Fruit fly (Drosophila melanogaster) whole organism: ENCODE results near the gene ppk27.

ENCODE experiments used
- CG8478 ChIP-seq: fragments of >200 bp; optimal IDR thresholded peaks from 2 replicates; lab custom pipeline; 2018; ENCODE audit warnings: inconsistent platforms
- Dll ChIP-seq: fragments of >200 bp; optimal IDR thresholded peaks from 2 replicates; lab custom pipeline; 2017
- EcR ChIP-seq, 2 experiments: fragments of >200 bp; optimal IDR thresholded peaks; 2 replicates each; lab custom pipeline; 2017; ENCODE audit warnings: missing biosample characterization in 2 of 2, missing genetic modification characterization in 2 of 2, missing genetic modification reagents in 2 of 2
- pan ChIP-seq: fragments of >200 bp; optimal IDR thresholded peaks from 2 replicates; lab custom pipeline; 2017
- psq ChIP-seq: fragments of >200 bp; optimal IDR thresholded peaks from 2 replicates; lab custom pipeline; 2017
- usp ChIP-seq: fragments of >200 bp; optimal IDR thresholded peaks from 2 replicates; lab custom pipeline; 2017; ENCODE audit warnings: missing biosample characterization, missing genetic modification characterization, mixed read lengths

ppk27 gene

dm6 chr3L:3755101-3755500 lies at the start of gene ppk27:
Gene ppk27 (minus strand): TSS chr3L:3755201.
- TF ChIP-seq pan (lab: Kevin White, UChicago) (no peak), usp (GFP tag; lab: Kevin White, UChicago) (no peak), EcR (GFP tag; optimal IDR thresholded peaks at IDR 0.05; lab: Kevin White, UChicago) (no peak)

dm6 chr3L:3802677-3803076 lies 47.7 kb upstream of the ppk27 start:
- TF ChIP-seq Dll, result no peak
- TF ChIP-seq EcR (GFP tag; optimal IDR thresholded peaks at IDR 0.05; lab: Kevin White, UChicago), result no peak
- TF ChIP-seq usp (GFP tag; lab: Kevin White, UChicago), result no peak
- TF ChIP-seq CG8478, result no peak
- TF ChIP-seq pan (lab: Kevin White, UChicago), result no peak
- TF ChIP-seq psq (lab: Kevin White, UChicago), result no peak

dm6 chr3L:3801813-3802212 lies 46.8 kb upstream of the ppk27 start:
- TF ChIP-seq pan (lab: Kevin White, UChicago) (no peak), Dll (no peak), psq (lab: Kevin White, UChicago) (no peak), EcR (GFP tag; optimal IDR thresholded peaks at IDR 0.05; lab: Kevin White, UChicago) (no peak), CG8478 (no peak), usp (GFP tag; lab: Kevin White, UChicago) (no peak)

dm6 chr3L:3801343-3801742 lies 46.3 kb upstream of the ppk27 start:
- TF ChIP-seq CG8478 (no peak), Dll (no peak), pan (lab: Kevin White, UChicago) (no peak), usp (GFP tag; lab: Kevin White, UChicago) (no peak), EcR (GFP tag; optimal IDR thresholded peaks at IDR 0.05; lab: Kevin White, UChicago) (no peak), psq (lab: Kevin White, UChicago) (no peak)

- TF ChIP-seq CG8478 (no peak), EcR (GFP tag; optimal IDR thresholded peaks at IDR 0.05; lab: Kevin White, UChicago) (no peak), usp (GFP tag; lab: Kevin White, UChicago) (no peak), pan (lab: Kevin White, UChicago) (no peak), Dll (no peak), psq (lab: Kevin White, UChicago) (no peak)
Observed at dm6 chr3L:3799766-3800165, 44.8 kb upstream of the ppk27 start.

dm6 chr3L:3798488-3798887 lies 43.5 kb upstream of the ppk27 start:
- TF ChIP-seq Dll (no peak), psq (lab: Kevin White, UChicago) (no peak), CG8478 (no peak), usp (GFP tag; lab: Kevin White, UChicago) (no peak), EcR (GFP tag; optimal IDR thresholded peaks at IDR 0.05; lab: Kevin White, UChicago) (no peak)

dm6 chr3L:3797681-3798080 lies 42.7 kb upstream of the ppk27 start:
- TF ChIP-seq usp (GFP tag; lab: Kevin White, UChicago), result no peak
- no peak for TF ChIP-seq psq (lab: Kevin White, UChicago)
- no peak for TF ChIP-seq EcR (GFP tag; optimal IDR thresholded peaks at IDR 0.05; lab: Kevin White, UChicago)
- no peak for TF ChIP-seq CG8478
- TF ChIP-seq pan (lab: Kevin White, UChicago), result no peak
- TF ChIP-seq Dll, result no peak

dm6 chr3L:3791043-3791682 lies 36.2 kb upstream of the ppk27 start:
- TF ChIP-seq pan (lab: Kevin White, UChicago), result no peak
- TF ChIP-seq usp (GFP tag; lab: Kevin White, UChicago), result no peak
- TF ChIP-seq EcR (GFP tag; optimal IDR thresholded peaks at IDR 0.05; lab: Kevin White, UChicago), result no peak
- no peak for TF ChIP-seq psq (lab: Kevin White, UChicago)
- no peak for TF ChIP-seq CG8478
- TF ChIP-seq Dll, result no peak

dm6 chr3L:3790504-3790903 lies 35.5 kb upstream of the ppk27 start, which contains the start of gene CG32266:
Gene CG32266 (plus strand): TSS chr3L:3790804.
- TF ChIP-seq EcR (GFP tag; optimal IDR thresholded peaks at IDR 0.05; lab: Kevin White, UChicago) (no peak), CG8478 (no peak), pan (lab: Kevin White, UChicago) (no peak), usp (GFP tag; lab: Kevin White, UChicago) (no peak), psq (lab: Kevin White, UChicago) (no peak), Dll (no peak)

dm6 chr3L:3788790-3789421 lies 33.9 kb upstream of the ppk27 start:
- TF ChIP-seq psq (lab: Kevin White, UChicago), result no peak

- peak; percentile 45 for TF ChIP-seq pan (lab: Kevin White, UChicago)
- no peak for TF ChIP-seq usp (GFP tag; lab: Kevin White, UChicago)
Observed at dm6 chr3L:3787595-3788151, 32.7 kb upstream of the ppk27 start.

dm6 chr3L:3787077-3787433 lies 32.1 kb upstream of the ppk27 start:
- no peak for TF ChIP-seq usp (GFP tag; lab: Kevin White, UChicago)
- TF ChIP-seq pan (lab: Kevin White, UChicago), result no peak
- TF ChIP-seq CG8478, result no peak
- TF ChIP-seq psq (lab: Kevin White, UChicago), result no peak
- TF ChIP-seq EcR (GFP tag; optimal IDR thresholded peaks at IDR 0.05; lab: Kevin White, UChicago), result no peak
- no peak for TF ChIP-seq Dll
